Fruit fly (Drosophila melanogaster) Kc167 (cell line): ENCODE measurements around the gene CG17560.

Experiments
- Sin3A ChIP-seq: fragments of >200 bp; optimal IDR thresholded peaks from 2 replicates; lab custom pipeline; 2018; ENCODE audit warnings: missing external identifiers
- h ChIP-seq: fragments of >200 bp; optimal IDR thresholded peaks from 3 replicates; lab custom pipeline; 2018; ENCODE audit warnings: missing external identifiers
- psq ChIP-seq: fragments of >200 bp; optimal IDR thresholded peaks from 2 replicates; lab custom pipeline; 2017; ENCODE audit warnings: missing external identifiers
- ttk ChIP-seq: sonication (Bioruptor generic); optimal IDR thresholded peaks from 2 replicates; lab custom pipeline; 2017; ENCODE audit warnings: missing external identifiers

DNA sequence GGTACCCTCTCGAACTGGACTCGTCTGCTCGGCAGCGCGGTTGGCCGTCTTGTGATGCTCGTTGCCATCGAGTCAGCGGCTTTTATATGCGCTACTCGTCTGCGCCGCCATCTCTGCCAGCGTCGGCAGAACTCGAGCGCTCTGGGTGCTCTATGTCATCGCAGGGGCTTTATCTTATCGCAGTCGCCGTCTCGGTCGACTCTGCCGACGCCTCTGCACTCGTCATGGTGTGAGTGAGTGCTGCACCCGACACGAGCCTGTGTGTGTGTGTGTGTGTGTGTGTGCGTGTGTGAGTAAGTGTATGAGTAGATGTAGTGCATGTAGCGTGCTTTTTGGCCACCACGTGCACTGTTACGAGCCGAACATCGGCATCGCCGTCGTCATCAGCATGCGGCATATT is 34.1 kb upstream of the CG17560 start, which contains the start of gene Scp2:
- no peak for TF ChIP-seq psq (lab: Kevin White, UChicago)
- TF ChIP-seq h (lab: Kevin White, UChicago) = no peak
- TF ChIP-seq Sin3A (lab: Kevin White, UChicago) = no peak
- TF ChIP-seq ttk = no peak
